Worm (Caenorhabditis elegans) whole organism, late embryonic: ENCODE measurements around the gene W09C2.10.

ENCODE experiments used
- C38D4.7 ChIP-seq: fragments of 200-800 bp; sonication (Bioruptor generic); optimal IDR thresholded peaks from 2 replicates; lab custom pipeline; 2018; ENCODE audit warnings: mild to moderate bottlenecking, missing genetic modification characterization, moderate library complexity, missing compliant biosample characterization
- F13H6.1 ChIP-seq: sonication (generic microtip); optimal IDR thresholded peaks from 2 replicates; lab custom pipeline; 2016; ENCODE audit warnings: missing genetic modification characterization, missing compliant biosample characterization
- K09A11.1 ChIP-seq: sonication (generic microtip); optimal IDR thresholded peaks from 2 replicates; lab custom pipeline; 2017; ENCODE audit warnings: antibody characterized with exemption, mild to moderate bottlenecking, missing genetic modification characterization, missing compliant biosample characterization; ENCODE audit not compliant: insufficient read depth
- T23F11.4 ChIP-seq: fragments of 200-800 bp; sonication (Bioruptor generic); optimal IDR thresholded peaks from 2 replicates; lab custom pipeline; 2018; ENCODE audit warnings: mild to moderate bottlenecking, missing genetic modification characterization, missing compliant biosample characterization
- ahr-1 ChIP-seq: sonication (generic microtip); optimal IDR thresholded peaks from 2 replicates; lab custom pipeline; 2016; ENCODE audit warnings: missing genetic modification characterization, missing compliant biosample characterization
- ceh-18 ChIP-seq: sonication (generic microtip); optimal IDR thresholded peaks from 2 replicates; lab custom pipeline; 2016; ENCODE audit warnings: missing genetic modification characterization, missing compliant biosample characterization
- ceh-22 ChIP-seq: sonication (generic microtip); optimal IDR thresholded peaks from 2 replicates; lab custom pipeline; 2017; ENCODE audit warnings: missing biosample characterization, missing genetic modification characterization
- ceh-24 ChIP-seq: sonication (generic microtip); optimal IDR thresholded peaks from 2 replicates; lab custom pipeline; 2016; ENCODE audit warnings: mild to moderate bottlenecking, missing genetic modification characterization, missing compliant biosample characterization
- ceh-31 ChIP-seq: sonication (generic microtip); optimal IDR thresholded peaks from 2 replicates; lab custom pipeline; 2016; ENCODE audit warnings: missing genetic modification characterization, missing compliant biosample characterization
- ceh-45 ChIP-seq: fragments of 200-800 bp; sonication (Bioruptor generic); IDR thresholded peaks from 2 replicates; pipeline ENCODE4 v1.3.6; 2022; ENCODE audit warnings: missing genetic modification reagents, missing genetic modification characterization, missing compliant biosample characterization
- ceh-9 ChIP-seq: sonication (generic microtip); optimal IDR thresholded peaks from 2 replicates; lab custom pipeline; 2016; ENCODE audit warnings: mild to moderate bottlenecking, missing genetic modification characterization, inconsistent platforms, missing compliant biosample characterization
- che-1 ChIP-seq: sonication (generic microtip); optimal IDR thresholded peaks from 2 replicates; lab custom pipeline; 2016; ENCODE audit warnings: mild to moderate bottlenecking, missing genetic modification characterization, missing compliant biosample characterization
- dmd-4 ChIP-seq: sonication (generic microtip); optimal IDR thresholded peaks from 2 replicates; lab custom pipeline; 2016; ENCODE audit warnings: borderline replicate concordance, missing genetic modification characterization, missing compliant biosample characterization
- dve-1 ChIP-seq: sonication (generic microtip); optimal IDR thresholded peaks from 2 replicates; lab custom pipeline; 2017; ENCODE audit warnings: antibody characterized with exemption, mild to moderate bottlenecking, missing genetic modification characterization, missing compliant biosample characterization
- elt-2 ChIP-seq: sonication (generic microtip); optimal IDR thresholded peaks from 2 replicates; lab custom pipeline; 2016; ENCODE audit warnings: missing genetic modification reagents, missing genetic modification characterization, missing compliant biosample characterization
- ets-4 ChIP-seq: sonication (generic microtip); optimal IDR thresholded peaks from 2 replicates; lab custom pipeline; 2016; ENCODE audit warnings: missing genetic modification characterization, missing compliant biosample characterization
- eyg-1 ChIP-seq: sonication (generic microtip); optimal IDR thresholded peaks from 2 replicates; lab custom pipeline; 2016; ENCODE audit warnings: missing genotype, missing genetic modification characterization, missing compliant biosample characterization
- fax-1 ChIP-seq: sonication (generic microtip); optimal IDR thresholded peaks from 2 replicates; lab custom pipeline; 2016; ENCODE audit warnings: missing genotype, missing genetic modification characterization, missing compliant biosample characterization
- fkh-10 ChIP-seq: fragments of 150-350 bp; optimal IDR thresholded peaks from 2 replicates; lab custom pipeline; 2014; ENCODE audit warnings: missing biosample characterization, missing genetic modification reagents, missing genetic modification characterization
- hlh-13 ChIP-seq: fragments of 200-800 bp; sonication (Bioruptor generic); optimal IDR thresholded peaks from 2 replicates; lab custom pipeline; 2018; ENCODE audit warnings: mild to moderate bottlenecking, missing genetic modification characterization, missing compliant biosample characterization
- hlh-15 ChIP-seq: sonication (generic microtip); optimal IDR thresholded peaks from 2 replicates; lab custom pipeline; 2016; ENCODE audit warnings: missing genetic modification characterization, missing compliant biosample characterization
- lim-6 ChIP-seq: sonication (generic microtip); optimal IDR thresholded peaks from 2 replicates; lab custom pipeline; 2016; ENCODE audit warnings: missing genetic modification characterization, missing compliant biosample characterization
- lin-11 ChIP-seq: fragments of 200-800 bp; sonication (Bioruptor generic); optimal IDR thresholded peaks from 2 replicates; lab custom pipeline; 2018; ENCODE audit warnings: mild to moderate bottlenecking, missing genetic modification characterization, missing compliant biosample characterization
- madf-2 ChIP-seq: sonication (generic microtip); optimal IDR thresholded peaks from 2 replicates; lab custom pipeline; 2017; ENCODE audit warnings: missing genetic modification characterization, missing compliant biosample characterization
- mec-3 ChIP-seq: sonication (generic microtip); optimal IDR thresholded peaks from 2 replicates; lab custom pipeline; 2016; ENCODE audit warnings: borderline replicate concordance, missing genetic modification characterization, missing compliant biosample characterization
- nhr-232 ChIP-seq: sonication (generic microtip); optimal IDR thresholded peaks from 2 replicates; lab custom pipeline; 2016; ENCODE audit warnings: missing genetic modification characterization, missing compliant biosample characterization
- npax-4 ChIP-seq: sonication (generic microtip); optimal IDR thresholded peaks from 2 replicates; lab custom pipeline; 2016; ENCODE audit warnings: missing genetic modification characterization, missing compliant biosample characterization
- odd-2 ChIP-seq: sonication (generic microtip); optimal IDR thresholded peaks from 2 replicates; lab custom pipeline; 2017; ENCODE audit warnings: antibody characterized with exemption, mild to moderate bottlenecking, missing genetic modification characterization, missing compliant biosample characterization
- pat-9 ChIP-seq: fragments of 200-800 bp; sonication (Bioruptor generic); optimal IDR thresholded peaks from 2 replicates; lab custom pipeline; 2018; ENCODE audit warnings: mild to moderate bottlenecking, missing genetic modification characterization, moderate library complexity, missing compliant biosample characterization
- pqm-1 ChIP-seq: sonication (generic microtip); optimal IDR thresholded peaks from 2 replicates; lab custom pipeline; 2016; ENCODE audit warnings: missing genetic modification characterization, missing compliant biosample characterization
- pros-1 ChIP-seq: fragments of 150-350 bp; optimal IDR thresholded peaks from 2 replicates; lab custom pipeline; 2014; ENCODE audit warnings: missing biosample characterization, missing genetic modification reagents, missing genetic modification characterization
- rnt-1 ChIP-seq: sonication (generic microtip); optimal IDR thresholded peaks from 2 replicates; lab custom pipeline; 2016; ENCODE audit warnings: missing genetic modification characterization, missing compliant biosample characterization
- sdc-2 ChIP-seq: sonication (generic microtip); optimal IDR thresholded peaks from 2 replicates; lab custom pipeline; 2016; ENCODE audit warnings: missing genotype, missing genetic modification characterization, missing compliant biosample characterization
- sox-2 ChIP-seq: fragments of 200-800 bp; sonication (Bioruptor generic); IDR thresholded peaks from 2 replicates; pipeline ENCODE4 v1.3.6; 2022; ENCODE audit warnings: missing genetic modification reagents, missing genetic modification characterization, missing compliant biosample characterization
- syd-9 ChIP-seq: sonication (generic microtip); optimal IDR thresholded peaks from 2 replicates; lab custom pipeline; 2016; ENCODE audit warnings: mild to moderate bottlenecking, missing genetic modification characterization, moderate library complexity, missing compliant biosample characterization
- tbx-7 ChIP-seq: sonication (generic microtip); optimal IDR thresholded peaks from 2 replicates; lab custom pipeline; 2016; ENCODE audit warnings: missing genotype, missing genetic modification characterization, missing compliant biosample characterization
- unc-42 ChIP-seq: sonication (generic microtip); optimal IDR thresholded peaks from 2 replicates; lab custom pipeline; 2016; ENCODE audit warnings: missing genotype, missing genetic modification characterization, missing compliant biosample characterization
- unc-86 ChIP-seq: sonication (generic microtip); optimal IDR thresholded peaks from 2 replicates; lab custom pipeline; 2016; ENCODE audit warnings: missing genetic modification characterization, missing compliant biosample characterization

Gene W09C2.10

DNA sequence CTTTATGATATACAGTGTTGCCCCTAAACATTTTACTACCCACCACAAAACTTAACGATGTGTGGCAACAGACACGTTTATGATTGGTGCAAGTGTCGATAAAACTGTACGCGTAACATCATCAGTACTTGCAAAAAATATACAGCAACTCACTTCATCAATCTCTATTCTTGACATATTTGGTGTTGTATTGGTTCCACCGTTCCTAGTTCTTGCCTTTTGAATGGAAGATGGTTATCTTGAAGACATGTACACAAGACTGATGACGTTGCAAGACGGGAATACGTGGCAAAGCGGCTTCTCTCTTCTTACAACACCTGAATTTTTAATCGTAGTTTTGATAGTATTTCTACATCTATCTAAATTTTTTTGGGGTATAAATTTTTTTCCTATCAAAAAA is 14.0 kb downstream of the W09C2.10 start:
- TF ChIP-seq lim-6 (tag; lab: Kevin White, UChicago) = no peak
- TF ChIP-seq, all 69 proteins: peak for 0

DNA sequence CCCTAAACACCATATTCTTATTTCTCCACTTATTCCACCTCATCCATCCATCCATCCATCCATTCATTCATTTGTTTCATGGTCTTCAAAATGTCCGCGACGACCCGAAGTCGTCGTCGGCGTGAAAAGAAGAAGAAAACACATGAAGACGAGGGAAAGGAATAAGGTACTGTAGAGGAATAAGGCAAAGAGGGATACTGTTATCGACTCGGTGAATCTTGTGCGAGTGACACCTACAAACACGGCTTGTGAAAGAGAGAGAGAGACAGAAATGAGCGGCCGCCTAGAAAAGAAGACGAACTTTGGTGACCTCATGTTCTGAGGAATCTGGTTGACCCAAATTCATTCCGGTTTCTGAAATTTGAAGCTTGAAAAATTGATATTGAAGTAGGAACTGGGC is 15.8 kb downstream of the W09C2.10 start:
- TF ChIP-seq fkh-10 = no peak
- TF ChIP-seq madf-2 (tag; lab: Kevin White, UChicago) = no peak
- no peak for TF ChIP-seq dve-1 (tag; lab: Kevin White, UChicago)
- no peak for TF ChIP-seq rnt-1 (tag; lab: Kevin White, UChicago)
- no peak for TF ChIP-seq pat-9 (tag; lab: Kevin White, UChicago)
- TF ChIP-seq ets-4 (tag; lab: Kevin White, UChicago) = no peak
- no peak for TF ChIP-seq C38D4.7 (GFP tag; lab: Kevin White, UChicago)
- no peak for TF ChIP-seq ceh-22 (tag; lab: Kevin White, UChicago)
- no peak for TF ChIP-seq hlh-15
- no peak for TF ChIP-seq odd-2 (tag; lab: Kevin White, UChicago)
- no peak for TF ChIP-seq elt-2 (tag; lab: Kevin White, UChicago)
- TF ChIP-seq F13H6.1 = no peak
- no peak for TF ChIP-seq ceh-45 (GFP tag; lab: Robert Waterston, UW)
- no peak for TF ChIP-seq unc-42 (tag; lab: Kevin White, UChicago)
- no peak for TF ChIP-seq T23F11.4 (GFP tag; lab: Kevin White, UChicago)
- TF ChIP-seq ceh-18 = no peak

DNA sequence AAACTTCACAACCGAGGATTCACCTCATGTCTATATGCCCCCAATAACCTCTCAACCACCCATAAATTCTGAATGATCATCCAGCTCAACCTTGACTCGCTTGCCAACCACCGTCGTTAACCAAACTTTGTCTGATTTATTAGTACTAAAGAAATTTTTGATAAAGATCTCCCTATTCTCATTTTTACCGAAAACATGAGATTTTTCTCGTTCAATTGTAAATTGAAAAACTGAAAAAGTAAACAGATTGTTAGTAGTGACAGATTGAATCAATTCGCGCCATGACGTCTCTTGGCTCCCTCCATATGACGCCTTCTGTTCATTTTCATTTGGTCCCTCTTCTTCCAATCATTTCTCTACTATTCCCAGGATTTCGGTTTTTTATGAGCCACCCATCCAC is 16.9 kb downstream of the W09C2.10 start:
- TF ChIP-seq eyg-1 (tag; lab: Kevin White, UChicago) (no peak), che-1 (tag; lab: Kevin White, UChicago) (no peak), hlh-15 (no peak), sox-2 (GFP tag; lab: Robert Waterston, UW) (no peak), unc-86 (no peak), dmd-4 (tag; lab: Kevin White, UChicago) (no peak), npax-4 (tag; lab: Kevin White, UChicago) (no peak), lin-11 (tag; lab: Kevin White, UChicago) (no peak), madf-2 (tag; lab: Kevin White, UChicago) (no peak), pros-1 (no peak), sdc-2 (no peak), ceh-31 (no peak), pqm-1 (no peak), K09A11.1 (tag; lab: Kevin White, UChicago) (no peak), nhr-232 (tag; lab: Kevin White, UChicago) (no peak), ceh-45 (GFP tag; lab: Robert Waterston, UW) (no peak), tbx-7 (tag; lab: Kevin White, UChicago) (no peak)

DNA sequence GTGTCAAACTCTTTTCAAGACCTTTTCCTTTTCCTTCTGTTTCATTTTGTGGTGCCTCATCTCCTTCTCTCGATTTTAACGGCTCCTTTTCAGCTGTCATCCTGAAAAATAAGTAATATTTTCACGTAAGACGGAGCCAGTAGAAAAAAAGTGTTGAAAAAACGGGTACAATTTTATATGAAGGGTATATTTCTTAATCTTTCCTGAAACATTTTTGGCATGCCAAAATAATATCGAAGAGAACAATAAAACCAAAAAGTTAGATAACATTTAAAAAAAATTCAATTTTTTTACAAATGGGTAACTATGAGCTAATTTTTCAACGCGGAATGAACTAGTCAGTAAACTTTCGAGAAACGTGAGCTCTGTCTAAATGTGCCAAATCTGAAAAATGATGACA is 23.3 kb downstream of the W09C2.10 start, which contains the start of gene aat-1:
aat-1 (minus strand) TSS at position 101 of the 400 bp plus-strand sequence.
- TF ChIP-seq dve-1 (tag; lab: Kevin White, UChicago) (no peak), lin-11 (tag; lab: Kevin White, UChicago) (no peak), eyg-1 (tag; lab: Kevin White, UChicago) (no peak), fax-1 (tag; lab: Kevin White, UChicago) (no peak), syd-9 (no peak), ceh-9 (tag; lab: Kevin White, UChicago) (no peak), mec-3 (tag; lab: Kevin White, UChicago) (no peak), ceh-24 (tag; lab: Kevin White, UChicago) (no peak), hlh-13 (no peak), unc-42 (tag; lab: Kevin White, UChicago) (no peak), C38D4.7 (GFP tag; lab: Kevin White, UChicago) (no peak), ahr-1 (tag; lab: Kevin White, UChicago) (no peak)
- TF ChIP-seq, all 69 proteins: peak for 0
